Comparison of ENCODE assay signal across 7 worm cellular contexts in the genomic region with DNA sequence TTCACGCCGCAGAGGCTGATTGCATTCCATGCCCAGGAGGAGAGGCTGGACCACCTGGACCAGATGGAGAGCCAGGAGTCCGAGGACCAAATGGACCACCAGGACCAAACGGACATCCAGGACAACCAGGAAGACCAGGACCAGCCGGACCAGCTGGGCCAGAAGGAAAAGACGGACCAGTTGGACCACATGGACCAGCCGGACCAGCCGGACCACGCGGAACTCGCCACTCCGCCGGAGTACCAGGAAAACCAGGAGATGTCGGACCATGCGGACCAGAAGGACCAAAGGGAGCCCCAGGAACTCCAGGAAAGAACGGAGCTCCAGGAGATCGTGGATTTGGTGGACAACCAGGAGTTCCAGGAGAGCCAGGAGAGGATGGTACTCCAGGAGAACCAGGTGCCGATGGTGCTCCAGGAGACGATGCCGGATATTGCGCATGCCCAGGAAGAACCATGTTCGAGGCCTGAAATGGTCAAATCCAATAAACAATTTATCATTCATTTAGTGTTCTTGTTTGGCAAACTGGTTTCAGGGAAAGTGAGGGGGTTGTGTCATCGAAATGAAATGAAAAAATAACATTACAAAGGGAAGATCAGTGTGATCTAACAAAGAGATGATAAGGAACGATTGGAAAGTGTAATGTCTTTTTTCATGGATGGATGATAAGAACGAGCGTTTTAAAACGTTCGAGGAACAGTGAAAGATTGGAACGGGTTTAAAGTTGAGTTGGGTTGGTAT.
A peak's percentile ranks its signal among the peaks of the same experiment; 100 is the strongest.
TF ChIP-seq lines count a peak whose summit lies in the region.

No protein-coding gene starts in this region.

TF ChIP-seq in whole organism, L1 larva, 84 proteins besides CTCF, POLR2A, EP300 and RAD21:
- TF ChIP-seq elt-3 (tag; optimal IDR thresholded peaks at IDR 0.05; lab: Kevin White, UChicago) = peak in 2 of 6 experiments; percentile 15
- TF ChIP-seq pax-3 (tag; optimal IDR thresholded peaks at IDR 0.05; lab: Kevin White, UChicago) = no peak
- TF ChIP-seq ets-5 (GFP tag; IDR thresholded peaks at IDR 0.05; lab: Robert Waterston, UW) = no peak
- no peak for TF ChIP-seq tbx-2 (tag; optimal IDR thresholded peaks at IDR 0.05; lab: Kevin White, UChicago)
- TF ChIP-seq C34B4.2 (tag; optimal IDR thresholded peaks at IDR 0.05; lab: Kevin White, UChicago) = no peak
- no peak for TF ChIP-seq hpl-2 (GFP tag; optimal IDR thresholded peaks at IDR 0.05; lab: Kevin White, UChicago)
- peak; percentile 83 for TF ChIP-seq blmp-1 (tag; optimal IDR thresholded peaks at IDR 0.05; lab: Kevin White, UChicago)
- TF ChIP-seq ceh-8 (GFP tag; optimal IDR thresholded peaks at IDR 0.05; lab: Kevin White, UChicago) = no peak

TF ChIP-seq in whole organism, L2 larva, 48 proteins besides CTCF, POLR2A, EP300 and RAD21 (continues in another document):
- TF ChIP-seq lin-13 (GFP tag; optimal IDR thresholded peaks at IDR 0.05; lab: Kevin White, UChicago) (no peak), crh-2 (tag; optimal IDR thresholded peaks at IDR 0.05; lab: Kevin White, UChicago) (no peak), nhr-237 (tag; optimal IDR thresholded peaks at IDR 0.05; lab: Kevin White, UChicago) (no peak), fos-1 (tag; optimal IDR thresholded peaks at IDR 0.05; lab: Kevin White, UChicago) (peak; percentile 0), ceh-16 (tag; optimal IDR thresholded peaks at IDR 0.05; lab: Kevin White, UChicago) (no peak), nhr-21 (tag; optimal IDR thresholded peaks at IDR 0.05; lab: Kevin White, UChicago) (no peak), nhr-6 (tag; optimal IDR thresholded peaks at IDR 0.05; lab: Kevin White, UChicago) (no peak), unc-55 (GFP tag; optimal IDR thresholded peaks at IDR 0.05; lab: Kevin White, UChicago) (no peak), nhr-10 (tag; optimal IDR thresholded peaks at IDR 0.05; lab: Kevin White, UChicago) (no peak), sem-4 (tag; optimal IDR thresholded peaks at IDR 0.05; lab: Kevin White, UChicago) (no peak), aly-2 (tag; optimal IDR thresholded peaks at IDR 0.05; lab: Kevin White, UChicago) (no peak), dmd-4 (tag; optimal IDR thresholded peaks at IDR 0.05; lab: Kevin White, UChicago) (no peak), lin-39 (tag; optimal IDR thresholded peaks at IDR 0.05; lab: Kevin White, UChicago) (no peak)

TF ChIP-seq in whole organism, L3 larva, 47 proteins besides CTCF, POLR2A, EP300 and RAD21:
- TF ChIP-seq ceh-82 (tag; optimal IDR thresholded peaks at IDR 0.05; lab: Kevin White, UChicago) (no peak), zag-1 (tag; optimal IDR thresholded peaks at IDR 0.05; lab: Kevin White, UChicago) (no peak), pqm-1 (tag; optimal IDR thresholded peaks at IDR 0.05; lab: Kevin White, UChicago) (peak; percentile 4), elt-2 (tag; optimal IDR thresholded peaks at IDR 0.05; lab: Kevin White, UChicago) (peak; percentile 25), elt-3 (tag; optimal IDR thresholded peaks at IDR 0.05; lab: Kevin White, UChicago) (peak in 1 of 3 experiments; percentile 58)

TF ChIP-seq in whole organism, L4 larva, 104 proteins besides CTCF, POLR2A, EP300 and RAD21 (continues in another document):
- TF ChIP-seq saeg-2 (GFP tag; IDR thresholded peaks at IDR 0.05; lab: Robert Waterston, UW) (no peak), nhr-6 (tag; optimal IDR thresholded peaks at IDR 0.05; lab: Kevin White, UChicago) (no peak), nhr-28 (tag; optimal IDR thresholded peaks at IDR 0.05; lab: Kevin White, UChicago) (peak; percentile 42), set-16 (GFP tag; IDR thresholded peaks at IDR 0.05; lab: Robert Waterston, UW) (peak; percentile 96), skn-1 (tag; optimal IDR thresholded peaks at IDR 0.05; lab: Kevin White, UChicago) (no peak), hlh-11 (tag; optimal IDR thresholded peaks at IDR 0.05; lab: Kevin White, UChicago) (peak; percentile 15), dmd-6 (GFP tag; IDR thresholded peaks at IDR 0.05; lab: Robert Waterston, UW) (peak; percentile 11; the same call in 1 of the 2 replicates), zip-11 (GFP tag; IDR thresholded peaks at IDR 0.05; lab: Robert Waterston, UW) (no peak), lim-7 (GFP tag; IDR thresholded peaks at IDR 0.05; lab: Robert Waterston, UW) (no peak), dpl-1 (GFP tag; optimal IDR thresholded peaks at IDR 0.05; lab: Kevin White, UChicago) (no peak), lin-39 (tag; optimal IDR thresholded peaks at IDR 0.05; lab: Kevin White, UChicago) (no peak), php-3 (GFP tag; IDR thresholded peaks at IDR 0.05; lab: Robert Waterston, UW) (0 out of 2 replicates have a peak, but pooled peaks have one; percentile 9), vab-7 (GFP tag; IDR thresholded peaks at IDR 0.05; lab: Robert Waterston, UW) (no peak), jun-1 (tag; optimal IDR thresholded peaks at IDR 0.05; lab: Kevin White, UChicago) (peak; percentile 18)

TF ChIP-seq in whole organism, early embryonic, 17 proteins besides CTCF, POLR2A, EP300 and RAD21:
- TF ChIP-seq sea-1 (GFP tag; conservative IDR thresholded peaks at IDR 0.05; lab: Robert Waterston, UW) = no peak
- TF ChIP-seq ama-1 (optimal IDR thresholded peaks at IDR 0.05; lab: Kevin White, UChicago) = no peak
- TF ChIP-seq aly-1 (tag; optimal IDR thresholded peaks at IDR 0.05; lab: Kevin White, UChicago) = peak; percentile 24
TF ChIP-seq in whole organism, early embryonic: peak in this region for 1.

TF ChIP-seq in whole organism, late embryonic, 69 proteins besides CTCF, POLR2A, EP300 and RAD21:
- TF ChIP-seq ztf-16 (tag; optimal IDR thresholded peaks at IDR 0.05; lab: Kevin White, UChicago) (no peak), K09A11.1 (tag; optimal IDR thresholded peaks at IDR 0.05; lab: Kevin White, UChicago; ENCODE audit: insufficient read depth) (no peak), hlh-6 (tag; optimal IDR thresholded peaks at IDR 0.05; lab: Kevin White, UChicago) (peak; percentile 73)

TF ChIP-seq in whole organism, young adult, 124 proteins besides CTCF, POLR2A, EP300 and RAD21:
- TF ChIP-seq him-1 (tag; optimal IDR thresholded peaks at IDR 0.05; lab: Kevin White, UChicago) (no peak), mes-4 (tag; optimal IDR thresholded peaks at IDR 0.05; lab: Kevin White, UChicago) (no peak), snpc-3.4 (tag; optimal IDR thresholded peaks at IDR 0.05; lab: Kevin White, UChicago) (no peak), rcor-1 (GFP tag; IDR thresholded peaks at IDR 0.05; lab: Robert Waterston, UW) (no peak), ceh-79 (tag; optimal IDR thresholded peaks at IDR 0.05; lab: Kevin White, UChicago) (peak; percentile 13), egrh-3 (GFP tag; IDR thresholded peaks at IDR 0.05; lab: Robert Waterston, UW) (peak; percentile 75; the same call in 1 of the 2 replicates), F57C9.4 (tag; optimal IDR thresholded peaks at IDR 0.05; lab: Kevin White, UChicago) (no peak), ztf-18 (tag; optimal IDR thresholded peaks at IDR 0.05; lab: Kevin White, UChicago) (no peak), snpc-1.3 (tag; optimal IDR thresholded peaks at IDR 0.05; lab: Kevin White, UChicago; ENCODE audit: insufficient read depth) (no peak), nfyb-1 (GFP tag; IDR thresholded peaks at IDR 0.05; lab: Robert Waterston, UW) (no peak), nhr-179 (tag; optimal IDR thresholded peaks at IDR 0.05; lab: Kevin White, UChicago) (peak; percentile 29), B0336.3 (GFP tag; IDR thresholded peaks at IDR 0.05; lab: Robert Waterston, UW) (0 out of 2 replicates have a peak, but pooled peaks have one; percentile 38), lsl-1 (GFP tag; optimal IDR thresholded peaks at IDR 0.05; lab: Kevin White, UChicago) (no peak), sdz-38 (tag; optimal IDR thresholded peaks at IDR 0.05; lab: Kevin White, UChicago) (no peak), zfh-2 (GFP tag; conservative IDR thresholded peaks at IDR 0.05; lab: Robert Waterston, UW) (peak; percentile 90), mel-28 (tag; optimal IDR thresholded peaks at IDR 0.05; lab: Kevin White, UChicago; ENCODE audit: borderline replicate concordance) (no peak), let-526 (GFP tag; IDR thresholded peaks at IDR 0.05; lab: Robert Waterston, UW) (no peak), sea-2 (GFP tag; IDR thresholded peaks at IDR 0.05; lab: Robert Waterston, UW) (peak; percentile 58; the same call in 1 of the 2 replicates), F22D6.2 (tag; optimal IDR thresholded peaks at IDR 0.05; lab: Kevin White, UChicago) (no peak), chd-7 (tag; optimal IDR thresholded peaks at IDR 0.05; lab: Kevin White, UChicago) (no peak), ztf-26 (tag; optimal IDR thresholded peaks at IDR 0.05; lab: Kevin White, UChicago) (no peak), nhr-80 (tag; optimal IDR thresholded peaks at IDR 0.05; lab: Kevin White, UChicago) (no peak)
